ENCODE assay signal across 1 fruit fly cellular context in genomic region chrX:7162554-7162953, dm6.
TF ChIP-seq lines count a peak whose summit lies in the region.

No protein-coding gene starts in this region.

TF ChIP-seq in whole organism, embryonic, 481 proteins besides CTCF, POLR2A, EP300 and RAD21 (continued from another document):
- TF ChIP-seq CG10979 (tag; optimal IDR thresholded peaks at IDR 0.05; lab: Kevin White, UChicago) (peak; percentile 99), CG9437 (GFP tag; optimal IDR thresholded peaks at IDR 0.05; lab: Kevin White, UChicago) (peak; percentile 10), otp (GFP tag; IDR thresholded peaks at IDR 0.05; lab: Robert Waterston, UW) (0 out of 3 replicates have a peak, but pooled peaks have one; percentile 48), CG17328 (GFP tag; IDR thresholded peaks at IDR 0.05; lab: Robert Waterston, UW) (peak; percentile 34; the same call in 1 of the 2 replicates), CG6813 (GFP tag; optimal IDR thresholded peaks at IDR 0.05; lab: Kevin White, UChicago) (no peak), CG33213 (GFP tag; optimal IDR thresholded peaks at IDR 0.05; lab: Kevin White, UChicago) (peak; percentile 6), CG1024 (GFP tag; IDR thresholded peaks at IDR 0.05; lab: Robert Waterston, UW) (no peak), CG1603 (tag; optimal IDR thresholded peaks at IDR 0.05; lab: Kevin White, UChicago) (peak; percentile 41), CG11504 (tag; optimal IDR thresholded peaks at IDR 0.05; lab: Kevin White, UChicago) (peak; percentile 46), zen (tag; optimal IDR thresholded peaks at IDR 0.05; lab: Kevin White, UChicago) (peak; percentile 39), CG15601 (tag; optimal IDR thresholded peaks at IDR 0.05; lab: Kevin White, UChicago) (peak; percentile 59), jing (GFP tag; optimal IDR thresholded peaks at IDR 0.05; lab: Kevin White, UChicago) (no peak), MTF-1 (GFP tag; optimal IDR thresholded peaks at IDR 0.05; lab: Kevin White, UChicago; ENCODE audit: borderline replicate concordance) (peak; percentile 9), CG2199 (GFP tag; IDR thresholded peaks at IDR 0.05; lab: Robert Waterston, UW) (peak; percentile 78; the same call in 1 of the 3 replicates), CG13296 (GFP tag; optimal IDR thresholded peaks at IDR 0.05; lab: Kevin White, UChicago) (no peak), onecut (GFP tag; IDR thresholded peaks at IDR 0.05; lab: Robert Waterston, UW) (peak; percentile 51), CG11247 (GFP tag; IDR thresholded peaks at IDR 0.05; lab: Robert Waterston, UW) (peak; percentile 35), CG2678 (tag; optimal IDR thresholded peaks at IDR 0.05; lab: Kevin White, UChicago) (peak; percentile 31), NfI (GFP tag; optimal IDR thresholded peaks at IDR 0.05; lab: Kevin White, UChicago) (peak; percentile 48), CG10431 (GFP tag; optimal IDR thresholded peaks at IDR 0.05; lab: Kevin White, UChicago) (peak; percentile 31), CG6689 (GFP tag; IDR thresholded peaks at IDR 0.05; lab: Robert Waterston, UW) (0 out of 2 replicates have a peak, but pooled peaks have one; percentile 10), scrt (GFP tag; optimal IDR thresholded peaks at IDR 0.05; lab: Kevin White, UChicago) (peak; percentile 15), cg (GFP tag; optimal IDR thresholded peaks at IDR 0.05; lab: Kevin White, UChicago) (peak; percentile 78), dmrt11E (tag; optimal IDR thresholded peaks at IDR 0.05; lab: Kevin White, UChicago) (peak; percentile 30), abd-A (tag; optimal IDR thresholded peaks at IDR 0.05; lab: Kevin White, UChicago) (no peak), Hr51 (GFP tag; optimal IDR thresholded peaks at IDR 0.05; lab: Kevin White, UChicago) (peak in 1 of 2 experiments; percentile 35), vvl (GFP tag; IDR thresholded peaks at IDR 0.05; lab: Robert Waterston, UW) (peak; percentile 19; the same call in 1 of the 2 replicates), CG14965 (GFP tag; optimal IDR thresholded peaks at IDR 0.05; lab: Kevin White, UChicago; ENCODE audit: borderline replicate concordance) (peak; percentile 19), odd (GFP tag; optimal IDR thresholded peaks at IDR 0.05; lab: Kevin White, UChicago) (no peak), nerfin-1 (tag; optimal IDR thresholded peaks at IDR 0.05; lab: Kevin White, UChicago) (peak; percentile 31), Fer1 (GFP tag; optimal IDR thresholded peaks at IDR 0.05; lab: Kevin White, UChicago) (no peak), CG16779 (GFP tag; IDR thresholded peaks at IDR 0.05; lab: Robert Waterston, UW) (no peak), gem (tag; optimal IDR thresholded peaks at IDR 0.05; lab: Kevin White, UChicago) (peak; percentile 33), fu2 (GFP tag; optimal IDR thresholded peaks at IDR 0.05; lab: Kevin White, UChicago) (no peak), tgo (GFP tag; IDR thresholded peaks at IDR 0.05; lab: Robert Waterston, UW) (no peak), CG11456 (GFP tag; IDR thresholded peaks at IDR 0.05; lab: Robert Waterston, UW) (peak; percentile 71; the same call in 2 of the 3 replicates), CG1792 (GFP tag; optimal IDR thresholded peaks at IDR 0.05; lab: Kevin White, UChicago) (no peak), Pdp1 (GFP tag; optimal IDR thresholded peaks at IDR 0.05; lab: Kevin White, UChicago) (peak; percentile 9 to 13), CG17912 (GFP tag; optimal IDR thresholded peaks at IDR 0.05; lab: Kevin White, UChicago) (peak; percentile 20), CG6765 (GFP tag; optimal IDR thresholded peaks at IDR 0.05; lab: Kevin White, UChicago) (no peak), esg (GFP tag; conservative IDR thresholded peaks at IDR 0.05; lab: Robert Waterston, UW) (no peak), Trl (optimal IDR thresholded peaks at IDR 0.05; lab: Kevin White, UChicago) (no peak), Trl (GFP tag; optimal IDR thresholded peaks at IDR 0.05; lab: Kevin White, UChicago) (peak; percentile 35), CG1529 (GFP tag; optimal IDR thresholded peaks at IDR 0.05; lab: Kevin White, UChicago) (no peak), CG3726 (GFP tag; IDR thresholded peaks at IDR 0.05; lab: Robert Waterston, UW) (no peak), Oli (tag; optimal IDR thresholded peaks at IDR 0.05; lab: Kevin White, UChicago) (peak; percentile 31), CG4820 (GFP tag; optimal IDR thresholded peaks at IDR 0.05; lab: Kevin White, UChicago) (peak; percentile 20), CG15696 (tag; optimal IDR thresholded peaks at IDR 0.05; lab: Kevin White, UChicago) (peak; percentile 73), Dek (tag; optimal IDR thresholded peaks at IDR 0.05; lab: Kevin White, UChicago) (peak; percentile 22), Xbp1 (GFP tag; optimal IDR thresholded peaks at IDR 0.05; lab: Kevin White, UChicago) (peak; percentile 48), phol (tag; optimal IDR thresholded peaks at IDR 0.05; lab: Kevin White, UChicago) (peak; percentile 26), wek (GFP tag; optimal IDR thresholded peaks at IDR 0.05; lab: Kevin White, UChicago) (no peak), CG11093 (GFP tag; IDR thresholded peaks at IDR 0.05; lab: Robert Waterston, UW) (no peak), CoRest (tag; optimal IDR thresholded peaks at IDR 0.05; lab: Kevin White, UChicago) (peak; percentile 51), da (GFP tag; optimal IDR thresholded peaks at IDR 0.05; lab: Kevin White, UChicago) (no peak), org-1 (GFP tag; optimal IDR thresholded peaks at IDR 0.05; lab: Kevin White, UChicago) (no peak), Dbx (GFP tag; IDR thresholded peaks at IDR 0.05; lab: Robert Waterston, UW) (peak; percentile 56; the same call in 1 of the 3 replicates), pb (GFP tag; optimal IDR thresholded peaks at IDR 0.05; lab: Kevin White, UChicago) (no peak), Abd-B (GFP tag; optimal IDR thresholded peaks at IDR 0.05; lab: Kevin White, UChicago) (no peak), CG32532 (GFP tag; IDR thresholded peaks at IDR 0.05; lab: Robert Waterston, UW) (peak; percentile 61; the same call in 1 of the 2 replicates), HHEX (GFP tag; optimal IDR thresholded peaks at IDR 0.05; lab: Kevin White, UChicago) (peak; percentile 4), HLHmδ (GFP tag; optimal IDR thresholded peaks at IDR 0.05; lab: Kevin White, UChicago) (peak; percentile 31), slbo (GFP tag; IDR thresholded peaks at IDR 0.05; lab: Robert Waterston, UW) (peak; percentile 57), Hmr (GFP tag; optimal IDR thresholded peaks at IDR 0.05; lab: Kevin White, UChicago) (peak; percentile 21), Sox102F (GFP tag; optimal IDR thresholded peaks at IDR 0.05; lab: Kevin White, UChicago) (peak; percentile 35), CG30431 (GFP tag; optimal IDR thresholded peaks at IDR 0.05; lab: Kevin White, UChicago) (peak; percentile 5), CG15269 (tag; optimal IDR thresholded peaks at IDR 0.05; lab: Kevin White, UChicago) (peak; percentile 30), Gug (GFP tag; IDR thresholded peaks at IDR 0.05; lab: Robert Waterston, UW) (peak; percentile 20; the same call in 1 of the 4 replicates), CG6654 (GFP tag; optimal IDR thresholded peaks at IDR 0.05; lab: Kevin White, UChicago) (peak; percentile 7), Hey (tag; optimal IDR thresholded peaks at IDR 0.05; lab: Kevin White, UChicago) (no peak), chif (GFP tag; optimal IDR thresholded peaks at IDR 0.05; lab: Kevin White, UChicago) (peak in 1 of 2 experiments; percentile 58), croc (GFP tag; conservative IDR thresholded peaks at IDR 0.05; lab: Robert Waterston, UW) (0 out of 3 replicates have a peak, but pooled peaks have one; percentile 18), CG9817 (tag; optimal IDR thresholded peaks at IDR 0.05; lab: Kevin White, UChicago) (peak; percentile 55), CG17385 (GFP tag; optimal IDR thresholded peaks at IDR 0.05; lab: Kevin White, UChicago) (peak; percentile 6), ash1 (GFP tag; optimal IDR thresholded peaks at IDR 0.05; lab: Kevin White, UChicago) (peak; percentile 11), Dip2 (GFP tag; IDR thresholded peaks at IDR 0.05; lab: Robert Waterston, UW) (peak; percentile 79), CG12659 (GFP tag; optimal IDR thresholded peaks at IDR 0.05; lab: Kevin White, UChicago) (peak; percentile 13), amos (GFP tag; IDR thresholded peaks at IDR 0.05; lab: Robert Waterston, UW; ENCODE audit: partially characterized antibody) (no peak), grn (GFP tag; optimal IDR thresholded peaks at IDR 0.05; lab: Kevin White, UChicago) (no peak), ind (GFP tag; optimal IDR thresholded peaks at IDR 0.05; lab: Kevin White, UChicago) (peak; percentile 21), CG10267 (tag; optimal IDR thresholded peaks at IDR 0.05; lab: Kevin White, UChicago) (peak; percentile 35), sc (optimal IDR thresholded peaks at IDR 0.05; lab: Kevin White, UChicago) (no peak), sc (GFP tag; optimal IDR thresholded peaks at IDR 0.05; lab: Kevin White, UChicago) (peak; percentile 33), inv (GFP tag; IDR thresholded peaks at IDR 0.05; lab: Robert Waterston, UW; ENCODE audit: partially characterized antibody) (no peak), chm (GFP tag; IDR thresholded peaks at IDR 0.05; lab: Robert Waterston, UW) (0 out of 2 replicates have a peak, but pooled peaks have one; percentile 15), dpn (GFP tag; optimal IDR thresholded peaks at IDR 0.05; lab: Kevin White, UChicago) (peak; percentile 4 to 54), CG8290 (GFP tag; optimal IDR thresholded peaks at IDR 0.05; lab: Kevin White, UChicago) (peak; percentile 55), CG8290 (tag; optimal IDR thresholded peaks at IDR 0.05; lab: Kevin White, UChicago) (peak; percentile 36 to 49), H15 (GFP tag; IDR thresholded peaks at IDR 0.05; lab: Robert Waterston, UW) (0 out of 3 replicates have a peak, but pooled peaks have one; percentile 13), dysf (GFP tag; IDR thresholded peaks at IDR 0.05; lab: Robert Waterston, UW) (0 out of 3 replicates have a peak, but pooled peaks have one; percentile 19), lov (optimal IDR thresholded peaks at IDR 0.05; lab: Kevin White, UChicago) (no peak), lov (GFP tag; IDR thresholded peaks at IDR 0.05; lab: Robert Waterston, UW) (0 out of 3 replicates have a peak, but pooled peaks have one; percentile 48), CG14710 (tag; optimal IDR thresholded peaks at IDR 0.05; lab: Kevin White, UChicago) (peak; percentile 32), CG9932 (GFP tag; IDR thresholded peaks at IDR 0.05; lab: Robert Waterston, UW) (peak; percentile 39; the same call in 1 of the 2 replicates), CG5180 (GFP tag; optimal IDR thresholded peaks at IDR 0.05; lab: Kevin White, UChicago) (peak; percentile 39), grau (tag; optimal IDR thresholded peaks at IDR 0.05; lab: Kevin White, UChicago) (peak; percentile 49), CG17361 (GFP tag; IDR thresholded peaks at IDR 0.05; lab: Robert Waterston, UW) (peak; percentile 56; the same call in 2 of the 3 replicates), CG32772 (GFP tag; IDR thresholded peaks at IDR 0.05; lab: Robert Waterston, UW) (no peak), CG7786 (GFP tag; optimal IDR thresholded peaks at IDR 0.05; lab: Kevin White, UChicago) (no peak), slou (GFP tag; optimal IDR thresholded peaks at IDR 0.05; lab: Kevin White, UChicago) (peak; percentile 23), CG18476 (GFP tag; optimal IDR thresholded peaks at IDR 0.05; lab: Kevin White, UChicago) (no peak), Nf-YC (tag; optimal IDR thresholded peaks at IDR 0.05; lab: Kevin White, UChicago) (peak; percentile 89), so (GFP tag; IDR thresholded peaks at IDR 0.05; lab: Robert Waterston, UW) (no peak), Dll (GFP tag; IDR thresholded peaks at IDR 0.05; lab: Robert Waterston, UW; ENCODE audit: partially characterized antibody) (no peak), tin (GFP tag; optimal IDR thresholded peaks at IDR 0.05; lab: Kevin White, UChicago) (peak; percentile 71), CG12744 (GFP tag; optimal IDR thresholded peaks at IDR 0.05; lab: Kevin White, UChicago) (no peak), zfh1 (GFP tag; IDR thresholded peaks at IDR 0.05; lab: Robert Waterston, UW) (peak; percentile 46; the same call in 1 of the 3 replicates), CG7839 (tag; optimal IDR thresholded peaks at IDR 0.05; lab: Kevin White, UChicago) (peak; percentile 43), sqz (GFP tag; optimal IDR thresholded peaks at IDR 0.05; lab: Kevin White, UChicago) (peak; percentile 35), cad (GFP tag; optimal IDR thresholded peaks at IDR 0.05; lab: Kevin White, UChicago) (no peak), Ssrp (tag; optimal IDR thresholded peaks at IDR 0.05; lab: Kevin White, UChicago) (peak; percentile 3), CG8478 (optimal IDR thresholded peaks at IDR 0.05; lab: Kevin White, UChicago) (no peak), HmgD (GFP tag; optimal IDR thresholded peaks at IDR 0.05; lab: Kevin White, UChicago) (no peak), trh (GFP tag; optimal IDR thresholded peaks at IDR 0.05; lab: Kevin White, UChicago) (no peak), ci (GFP tag; IDR thresholded peaks at IDR 0.05; lab: Robert Waterston, UW) (peak; percentile 45; the same call in 1 of the 3 replicates), prd (optimal IDR thresholded peaks at IDR 0.05; lab: Kevin White, UChicago) (no peak), prd (GFP tag; IDR thresholded peaks at IDR 0.05; lab: Robert Waterston, UW) (peak; percentile 47; the same call in 2 of the 3 replicates)
